Fruit fly (Drosophila melanogaster) Kc167 (cell line): Measurements from ENCODE around the gene Nup154.

ENCODE experiments used
- Sin3A ChIP-seq: fragments of >200 bp; optimal IDR thresholded peaks from 2 replicates; lab custom pipeline; 2018; ENCODE audit warnings: missing external identifiers
- insv ChIP-seq: fragments of >200 bp; optimal IDR thresholded peaks from 3 replicates; lab custom pipeline; 2018; ENCODE audit warnings: missing external identifiers
- psq ChIP-seq: fragments of >200 bp; optimal IDR thresholded peaks from 2 replicates; lab custom pipeline; 2017; ENCODE audit warnings: missing external identifiers

DNA sequence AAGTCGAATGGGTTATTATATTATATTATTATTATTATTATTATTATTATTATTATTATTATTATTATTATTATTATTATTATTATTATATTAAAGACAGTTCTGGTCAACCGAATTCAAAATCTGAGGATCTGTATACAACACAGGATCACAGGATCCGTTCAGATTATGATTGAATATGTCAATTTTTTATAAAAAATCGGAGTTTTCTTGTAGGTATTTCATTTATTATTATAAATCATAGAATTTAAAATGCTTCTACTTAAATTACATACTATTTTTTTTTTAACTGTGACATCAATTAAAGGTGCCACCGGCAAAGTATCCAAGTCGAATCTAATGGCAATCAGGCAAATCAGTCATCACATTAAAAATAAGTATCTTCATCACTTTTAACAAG is 12.1 kb downstream of the Nup154 start, which contains the start of gene CG14913:
- TF ChIP-seq insv: no peak
- no peak for TF ChIP-seq psq (lab: Kevin White, UChicago)
- no peak for TF ChIP-seq Sin3A (lab: Kevin White, UChicago)
